Worm (Caenorhabditis elegans): ENCODE measurements around the gene clec-222.

DNA sequence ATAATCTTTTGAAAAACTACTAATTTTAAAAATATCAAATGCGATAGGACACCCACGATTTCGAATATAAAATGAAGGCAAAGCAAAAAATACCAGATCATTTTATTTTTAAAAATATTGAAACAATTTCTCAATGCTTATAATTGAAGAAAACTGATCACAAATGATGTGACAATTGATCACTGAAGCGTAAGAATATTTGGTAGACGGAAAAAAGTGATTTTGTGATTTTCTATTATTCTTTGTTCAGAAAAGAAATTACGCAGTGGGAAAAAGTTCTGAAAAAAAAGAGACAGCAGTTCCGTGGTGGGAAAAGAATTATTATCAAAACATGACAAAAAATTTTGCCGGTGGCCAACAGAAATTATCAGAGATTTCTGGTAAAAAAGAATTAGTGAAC, 27.5 kb downstream of the clec-222 start, which contains the start of gene T03F7.5:
- no peak for TF ChIP-seq tab-1 (GFP tag; IDR thresholded peaks at IDR 0.05)
- no peak for TF ChIP-seq T22C8.4 (GFP tag; IDR thresholded peaks at IDR 0.05)
- TF ChIP-seq flt-1 (GFP tag; IDR thresholded peaks at IDR 0.05), result no peak
- TF ChIP-seq ref-1 (GFP tag; conservative IDR thresholded peaks at IDR 0.05), result no peak
- no peak for TF ChIP-seq med-1 (GFP tag; optimal IDR thresholded peaks at IDR 0.05; ENCODE audit: insufficient read depth)
- no peak for TF ChIP-seq cog-1 (tag; optimal IDR thresholded peaks at IDR 0.05)

All from whole organism, midembryonic.